Fruit fly (Drosophila melanogaster): ENCODE data around the gene Jhbp16.

Jhbp16 gene

DNA sequence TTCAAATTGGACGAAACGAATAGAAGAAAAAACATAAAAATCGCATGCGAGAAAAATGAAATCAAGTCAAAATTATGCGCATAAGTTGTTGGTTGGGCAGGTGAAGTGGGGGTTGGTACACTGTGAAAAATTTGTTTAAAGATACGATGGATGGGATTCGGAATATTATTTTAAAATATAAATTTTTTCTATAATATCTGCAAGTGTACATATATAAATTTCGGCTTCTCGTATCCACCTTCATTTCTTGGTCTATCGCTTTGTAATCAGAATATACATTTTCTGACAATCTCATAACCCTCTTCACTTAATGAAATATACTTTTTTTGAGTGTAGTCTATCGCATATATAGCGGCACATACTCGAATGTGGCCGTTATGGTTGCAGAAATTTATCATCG is 39.2 kb downstream of the Jhbp16 start:
- TF ChIP-seq CG17801 (GFP tag; optimal IDR thresholded peaks at IDR 0.05; ENCODE audit: partially characterized antibody), result no peak

DNA sequence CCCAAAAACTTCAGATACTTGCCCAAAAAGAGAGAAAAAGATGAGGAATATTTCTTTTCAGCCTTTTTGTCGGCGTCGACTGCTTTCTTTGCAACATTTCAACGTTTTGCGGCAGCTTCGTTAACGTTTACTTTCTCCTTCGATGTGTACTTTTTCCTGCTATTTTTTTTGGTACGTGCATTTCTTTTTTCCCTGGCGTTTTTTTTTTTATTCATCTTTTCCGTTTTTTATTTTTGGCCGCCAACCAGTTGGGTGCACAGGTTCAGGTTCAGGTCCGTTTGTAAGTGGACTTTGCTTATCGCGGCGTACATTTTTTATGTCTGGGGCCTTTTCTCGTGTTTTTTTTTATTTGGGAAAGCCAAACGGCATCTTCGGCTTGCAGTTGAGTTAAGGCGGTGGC is 40.2 kb downstream of the Jhbp16 start:
- TF ChIP-seq CG17801 (GFP tag; optimal IDR thresholded peaks at IDR 0.05; ENCODE audit: partially characterized antibody), result no peak

Measured in ovary, adult (tissue).